Worm (Caenorhabditis elegans) whole organism, early embryonic: ENCODE data around the gene srv-24.

ENCODE experiments used
- F13C5.2 ChIP-seq: sonication (generic microtip); optimal IDR thresholded peaks from 2 replicates; lab custom pipeline; 2017; ENCODE audit warnings: mild to moderate bottlenecking, missing genetic modification characterization, inconsistent platforms, missing compliant biosample characterization
- aly-1 ChIP-seq: sonication (generic microtip); optimal IDR thresholded peaks from 2 replicates; lab custom pipeline; 2016; ENCODE audit warnings: missing genetic modification characterization, missing compliant biosample characterization
- ama-1 ChIP-seq: fragments of 150-350 bp; optimal IDR thresholded peaks from 2 replicates; lab custom pipeline; 2014
- ceh-13 ChIP-seq: fragments of 200-800 bp; sonication (Bioruptor generic); optimal IDR thresholded peaks from 2 replicates; lab custom pipeline; 2018; ENCODE audit warnings: mild to moderate bottlenecking, missing genetic modification characterization, missing compliant biosample characterization
- ets-7 ChIP-seq: sonication (generic microtip); optimal IDR thresholded peaks from 2 replicates; lab custom pipeline; 2016; ENCODE audit warnings: missing genotype, missing genetic modification characterization, missing compliant biosample characterization
- hmg-4 ChIP-seq: fragments of 200-800 bp; sonication (Bioruptor generic); optimal IDR thresholded peaks from 2 replicates; lab custom pipeline; 2018; ENCODE audit warnings: mild to moderate bottlenecking, missing genetic modification characterization, missing compliant biosample characterization
- hnd-1 ChIP-seq: sonication (generic microtip); optimal IDR thresholded peaks from 2 replicates; lab custom pipeline; 2016; ENCODE audit warnings: missing genetic modification characterization, missing compliant biosample characterization
- pes-1 ChIP-seq: fragments of 200-800 bp; sonication (Bioruptor generic); IDR thresholded peaks from 2 replicates; pipeline ENCODE4 v1.3.6; 2022; ENCODE audit warnings: missing genetic modification reagents, missing genetic modification characterization, missing compliant biosample characterization
- scrt-1 ChIP-seq: fragments of 200-800 bp; sonication (Bioruptor generic); IDR thresholded peaks from 2 replicates; pipeline ENCODE4 v1.3.6; 2022; ENCODE audit warnings: missing genetic modification characterization, missing compliant biosample characterization
- sea-1 ChIP-seq: fragments of 200-800 bp; sonication (Bioruptor generic); conservative IDR thresholded peaks from 2 replicates; pipeline ENCODE4 v1.3.6; 2022; ENCODE audit warnings: missing genetic modification characterization, missing compliant biosample characterization
- tbx-11 ChIP-seq: fragments of 200-800 bp; sonication (Bioruptor generic); IDR thresholded peaks from 2 replicates; pipeline ENCODE4 v1.3.6; 2022; ENCODE audit warnings: missing genetic modification characterization, missing compliant biosample characterization
- tbx-37 ChIP-seq: fragments of 200-800 bp; sonication (Bioruptor generic); conservative IDR thresholded peaks from 2 replicates; pipeline ENCODE4 v1.3.6; 2022; ENCODE audit warnings: missing genetic modification reagents, missing genetic modification characterization, missing compliant biosample characterization

ce11 chrIV:6294081-6294480 lies 3.4 kb upstream of the srv-24 start, which contains the start of gene hil-2:
- TF ChIP-seq ama-1 (lab: Kevin White, UChicago) = peak; percentile 93
- no peak for TF ChIP-seq ets-7 (tag; lab: Kevin White, UChicago)
- TF ChIP-seq tbx-11 (GFP tag; lab: Robert Waterston, UW) = 0 out of 2 replicates have a peak, but pooled peaks have one; percentile 13
- TF ChIP-seq F13C5.2 = no peak
- TF ChIP-seq scrt-1 (GFP tag; lab: Robert Waterston, UW) = no peak
- no peak for TF ChIP-seq pes-1 (GFP tag; lab: Robert Waterston, UW)
- TF ChIP-seq ceh-13 (GFP tag; lab: Kevin White, UChicago) = no peak
- TF ChIP-seq aly-1 = no peak
- 0 out of 2 replicates have a peak, but pooled peaks have one; percentile 37 for TF ChIP-seq sea-1
- no peak for TF ChIP-seq hnd-1 (tag; lab: Kevin White, UChicago)
- no peak for TF ChIP-seq hmg-4 (GFP tag; lab: Kevin White, UChicago)
- no peak for TF ChIP-seq tbx-37 (GFP tag; lab: Robert Waterston, UW)
